Fruit fly (Drosophila melanogaster) whole organism, embryonic: ENCODE measurements around the gene CG31099.

Source experiments
- Atf3 ChIP-seq: fragments of 200-800 bp; sonication (Bioruptor generic); optimal IDR thresholded peaks from 3 replicates; lab custom pipeline; 2016; ENCODE audit warnings: missing biosample characterization, missing genetic modification characterization
- Atf6 ChIP-seq: fragments of 200-800 bp; sonication (Bioruptor generic); IDR thresholded peaks from 2 replicates; pipeline ENCODE4 v1.3.6; 2022; ENCODE audit warnings: missing biosample characterization, missing genetic modification characterization
- Blimp-1 ChIP-seq: fragments of 200-800 bp; sonication (Bioruptor generic); optimal IDR thresholded peaks from 3 replicates; lab custom pipeline; 2018; ENCODE audit warnings: missing biosample characterization, missing genetic modification characterization, mild to moderate bottlenecking, moderate library complexity, missing genetic modification reagents
- CG12236 ChIP-seq: fragments of 200-800 bp; sonication (Bioruptor generic); optimal IDR thresholded peaks from 2 replicates; lab custom pipeline; 2016; ENCODE audit warnings: missing biosample characterization, missing genetic modification characterization
- CG12769 ChIP-seq: fragments of 200-800 bp; sonication (Bioruptor generic); optimal IDR thresholded peaks from 2 replicates; lab custom pipeline; 2019; ENCODE audit warnings: missing biosample characterization, mild to moderate bottlenecking, missing genetic modification characterization, moderate library complexity
- CG14014 ChIP-seq: fragments of 200-800 bp; sonication (Bioruptor generic); IDR thresholded peaks from 2 replicates; pipeline ENCODE4 v1.3.6; 2022; ENCODE audit warnings: missing biosample characterization, missing genetic modification characterization
- CG14860 ChIP-seq: fragments of 200-800 bp; sonication (Bioruptor generic); IDR thresholded peaks from 3 replicates; pipeline ENCODE4 v1.3.6; 2022; ENCODE audit warnings: missing biosample characterization, missing genetic modification characterization; ENCODE audit not compliant: partially characterized antibody
- CG16779 ChIP-seq: fragments of 200-800 bp; sonication (Bioruptor generic); IDR thresholded peaks from 2 replicates; pipeline ENCODE4 v1.3.6; 2022; ENCODE audit warnings: missing biosample characterization, missing genetic modification characterization
- CG18262 ChIP-seq: fragments of 200-800 bp; optimal IDR thresholded peaks from 3 replicates; lab custom pipeline; 2019; ENCODE audit warnings: missing biosample characterization, mild to moderate bottlenecking, missing genetic modification characterization, moderate library complexity
- CG1832 ChIP-seq: fragments of 200-800 bp; sonication (Bioruptor generic); optimal IDR thresholded peaks from 2 replicates; lab custom pipeline; 2017; ENCODE audit warnings: missing biosample characterization, mild to moderate bottlenecking, missing genetic modification characterization, inconsistent platforms
- CG18476 ChIP-seq: fragments of 200-800 bp; sonication (Bioruptor generic); optimal IDR thresholded peaks from 2 replicates; lab custom pipeline; 2016; ENCODE audit warnings: missing biosample characterization, mild to moderate bottlenecking, missing genetic modification characterization
- CG3281 ChIP-seq: fragments of 200-800 bp; sonication (Bioruptor generic); optimal IDR thresholded peaks from 3 replicates; lab custom pipeline; 2017; ENCODE audit warnings: missing biosample characterization, mild to moderate bottlenecking, missing genetic modification characterization
- CG34376 ChIP-seq: fragments of 200-800 bp; sonication (Bioruptor generic); optimal IDR thresholded peaks from 2 replicates; lab custom pipeline; 2018; ENCODE audit warnings: missing biosample characterization, mild to moderate bottlenecking, missing genetic modification characterization
- CG4404 ChIP-seq: fragments of 200-800 bp; sonication (Bioruptor generic); IDR thresholded peaks from 2 replicates; pipeline ENCODE4 v1.3.6; 2022; ENCODE audit warnings: missing biosample characterization, missing genetic modification characterization
- CG4854 ChIP-seq: fragments of 200-800 bp; sonication (Bioruptor generic); optimal IDR thresholded peaks from 2 replicates; lab custom pipeline; 2016; ENCODE audit warnings: missing biosample characterization, missing genetic modification characterization, inconsistent platforms
- CG6854 ChIP-seq: fragments of 200-800 bp; sonication (Bioruptor generic); optimal IDR thresholded peaks from 3 replicates; lab custom pipeline; 2017; ENCODE audit warnings: missing biosample characterization, mild to moderate bottlenecking, missing genetic modification characterization
- CG7839 ChIP-seq: fragments of 200-800 bp; sonication (Bioruptor generic); optimal IDR thresholded peaks from 3 replicates; lab custom pipeline; 2018; ENCODE audit warnings: missing biosample characterization, mild to moderate bottlenecking, missing genetic modification characterization, moderate library complexity
- CG7963 ChIP-seq: fragments of 200-800 bp; sonication (Bioruptor generic); IDR thresholded peaks from 3 replicates; pipeline ENCODE4 v1.3.6; 2022; ENCODE audit warnings: missing biosample characterization, missing genetic modification characterization; ENCODE audit not compliant: partially characterized antibody
- Doc3 ChIP-seq: fragments of 200-800 bp; sonication (Bioruptor generic); IDR thresholded peaks from 3 replicates; pipeline ENCODE4 v1.3.6; 2022; ENCODE audit warnings: missing biosample characterization, missing genetic modification characterization; ENCODE audit not compliant: partially characterized antibody
- E2f1 ChIP-seq: fragments of 200-800 bp; sonication (Bioruptor generic); IDR thresholded peaks from 2 replicates; pipeline ENCODE4 v1.3.6; 2022; ENCODE audit warnings: missing biosample characterization, missing genetic modification characterization
- Elba2 ChIP-seq: fragments of 200-800 bp; sonication (Bioruptor generic); optimal IDR thresholded peaks from 3 replicates; lab custom pipeline; 2016; ENCODE audit warnings: missing biosample characterization, missing genetic modification characterization
- Gug ChIP-seq: fragments of 200-800 bp; sonication (Bioruptor generic); IDR thresholded peaks from 4 replicates; pipeline ENCODE4 v1.3.6; 2022; ENCODE audit warnings: missing biosample characterization, missing genetic modification characterization
- HLH4C ChIP-seq: fragments of 200-800 bp; sonication (Bioruptor generic); IDR thresholded peaks from 3 replicates; pipeline ENCODE4 v1.3.6; 2022; ENCODE audit warnings: missing biosample characterization, missing genetic modification characterization; ENCODE audit not compliant: partially characterized antibody
- NFAT ChIP-seq: fragments of 200-800 bp; sonication (Bioruptor generic); IDR thresholded peaks from 2 replicates; pipeline ENCODE4 v1.3.6; 2022; ENCODE audit warnings: missing biosample characterization, missing genetic modification characterization
- Nf-YC ChIP-seq: fragments of 200-800 bp; optimal IDR thresholded peaks from 3 replicates; lab custom pipeline; 2019; ENCODE audit warnings: missing biosample characterization, mild to moderate bottlenecking, missing genetic modification characterization, moderate library complexity
- Pdp1 ChIP-seq, 2 experiments: fragments of 200-800 bp; sonication (Bioruptor generic); optimal IDR thresholded peaks; 3 replicates each; lab custom pipeline; 2016; ENCODE audit warnings: missing biosample characterization in 2 of 2, missing genetic modification characterization in 2 of 2, mild to moderate bottlenecking in 1 of 2, moderate library complexity in 1 of 2
- Ravus ChIP-seq: fragments of 200-800 bp; sonication (Bioruptor generic); IDR thresholded peaks from 2 replicates; pipeline ENCODE4 v1.3.6; 2022; ENCODE audit warnings: missing biosample characterization, missing genetic modification characterization
- Spps ChIP-seq: fragments of 200-800 bp; sonication (Bioruptor generic); optimal IDR thresholded peaks from 2 replicates; lab custom pipeline; 2018; ENCODE audit warnings: missing biosample characterization, mild to moderate bottlenecking, missing genetic modification characterization
- Sry-β ChIP-seq: fragments of 200-800 bp; sonication (Bioruptor generic); optimal IDR thresholded peaks from 2 replicates; lab custom pipeline; 2018; ENCODE audit warnings: missing biosample characterization, mild to moderate bottlenecking, missing genetic modification characterization, moderate library complexity
- Sry-δ ChIP-seq: fragments of 200-800 bp; sonication (Bioruptor generic); optimal IDR thresholded peaks from 2 replicates; lab custom pipeline; 2016; ENCODE audit warnings: missing biosample characterization, missing genetic modification characterization
- Taf1 ChIP-seq: fragments of 200-800 bp; sonication (Bioruptor generic); IDR thresholded peaks from 2 replicates; pipeline ENCODE4 v1.3.6; 2022; ENCODE audit warnings: missing biosample characterization, missing genetic modification characterization
- Tbp ChIP-seq: fragments of >200 bp; optimal IDR thresholded peaks from 2 replicates; lab custom pipeline; 2018; ENCODE audit warnings: missing biosample characterization, missing genetic modification characterization
- abd-A ChIP-seq: fragments of 200-800 bp; sonication (Bioruptor generic); optimal IDR thresholded peaks from 3 replicates; lab custom pipeline; 2019; ENCODE audit warnings: missing biosample characterization, mild to moderate bottlenecking, missing genetic modification characterization, moderate library complexity
- al ChIP-seq: fragments of 200-800 bp; sonication (Bioruptor generic); IDR thresholded peaks from 2 replicates; pipeline ENCODE4 v1.3.6; 2022; ENCODE audit warnings: missing biosample characterization, missing genetic modification characterization
- ato ChIP-seq: fragments of 200-800 bp; sonication (Bioruptor generic); IDR thresholded peaks from 2 replicates; pipeline ENCODE4 v1.3.6; 2022; ENCODE audit warnings: missing biosample characterization, missing genetic modification characterization; ENCODE audit not compliant: partially characterized antibody
- bigmax ChIP-seq: fragments of 200-800 bp; sonication (Bioruptor generic); optimal IDR thresholded peaks from 2 replicates; lab custom pipeline; 2018; ENCODE audit warnings: missing biosample characterization, mild to moderate bottlenecking, missing genetic modification characterization
- dysf ChIP-seq: fragments of 200-800 bp; sonication (Bioruptor generic); IDR thresholded peaks from 3 replicates; pipeline ENCODE4 v1.3.6; 2022; ENCODE audit warnings: missing biosample characterization, missing genetic modification characterization
- emc ChIP-seq: fragments of 200-800 bp; sonication (Bioruptor generic); optimal IDR thresholded peaks from 2 replicates; lab custom pipeline; 2016; ENCODE audit warnings: missing biosample characterization, missing genetic modification characterization
- hbn ChIP-seq: fragments of 200-800 bp; sonication (Bioruptor generic); IDR thresholded peaks from 2 replicates; pipeline ENCODE4 v1.3.6; 2022; ENCODE audit warnings: missing biosample characterization, missing genetic modification characterization; ENCODE audit not compliant: partially characterized antibody
- kay ChIP-seq: fragments of 200-800 bp; sonication (Bioruptor generic); optimal IDR thresholded peaks from 2 replicates; lab custom pipeline; 2016; ENCODE audit warnings: missing biosample characterization, missing genetic modification characterization
- nerfin-2 ChIP-seq: fragments of 200-800 bp; sonication (Bioruptor generic); IDR thresholded peaks from 2 replicates; pipeline ENCODE4 v1.3.6; 2022; ENCODE audit warnings: missing biosample characterization, missing genetic modification characterization; ENCODE audit not compliant: partially characterized antibody
- pnt ChIP-seq: fragments of 200-800 bp; sonication (Bioruptor generic); optimal IDR thresholded peaks from 3 replicates; lab custom pipeline; 2016; ENCODE audit warnings: missing biosample characterization, missing genetic modification characterization
- run ChIP-seq: fragments of 200-800 bp; sonication (Bioruptor generic); optimal IDR thresholded peaks from 3 replicates; lab custom pipeline; 2018; ENCODE audit warnings: missing biosample characterization, mild to moderate bottlenecking, missing genetic modification characterization
- scrt ChIP-seq: fragments of 200-800 bp; sonication (Bioruptor generic); optimal IDR thresholded peaks from 2 replicates; lab custom pipeline; 2018; ENCODE audit warnings: missing biosample characterization, mild to moderate bottlenecking, missing genetic modification characterization, moderate library complexity
- sens-2 ChIP-seq: fragments of 200-800 bp; sonication (Bioruptor generic); IDR thresholded peaks from 2 replicates; pipeline ENCODE4 v1.3.6; 2022; ENCODE audit warnings: missing biosample characterization, missing genetic modification characterization
- slbo ChIP-seq: fragments of 200-800 bp; sonication (Bioruptor generic); IDR thresholded peaks from 2 replicates; pipeline ENCODE4 v1.3.6; 2022; ENCODE audit warnings: missing biosample characterization, missing genetic modification characterization
- sqz ChIP-seq: fragments of 200-800 bp; sonication (Bioruptor generic); optimal IDR thresholded peaks from 3 replicates; lab custom pipeline; 2018; ENCODE audit warnings: missing biosample characterization, mild to moderate bottlenecking, missing genetic modification characterization
- tio ChIP-seq: fragments of 200-800 bp; sonication (Bioruptor generic); optimal IDR thresholded peaks from 2 replicates; lab custom pipeline; 2017; ENCODE audit warnings: missing biosample characterization, missing genetic modification characterization, inconsistent platforms
- vfl ChIP-seq: fragments of 200-800 bp; sonication (Bioruptor generic); optimal IDR thresholded peaks from 2 replicates; lab custom pipeline; 2016; ENCODE audit warnings: missing biosample characterization, missing genetic modification characterization
- z ChIP-seq: fragments of 200-800 bp; sonication (Bioruptor generic); IDR thresholded peaks from 3 replicates; pipeline ENCODE4 v1.3.6; 2022; ENCODE audit warnings: missing biosample characterization, missing genetic modification characterization

Gene CG31099

DNA sequence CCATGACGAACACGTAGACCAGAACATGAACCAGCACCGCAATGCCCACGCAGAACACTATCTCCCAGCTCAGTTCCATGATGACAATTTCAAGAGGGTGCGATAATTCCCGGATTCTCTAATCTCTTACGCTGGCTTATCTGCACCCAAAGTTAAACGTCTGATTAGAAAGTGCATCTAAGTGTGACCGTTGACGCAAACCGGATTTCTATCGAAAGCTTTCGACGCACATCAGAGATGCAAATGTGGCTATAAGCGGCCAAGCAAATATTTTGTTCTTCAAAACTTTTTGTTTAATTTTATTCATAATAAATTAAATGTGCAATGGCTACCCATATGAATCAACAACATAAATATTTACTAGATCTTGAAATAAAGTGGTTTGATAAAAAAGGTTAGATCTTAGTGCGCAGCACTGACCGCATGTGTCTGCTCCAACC lies 48.4 kb downstream of the CG31099 start, which contains the start of the genes Kdsr and CG11858 (continued):
- peak; percentile 35 for TF ChIP-seq kay (GFP tag; lab: Kevin White, UChicago)
- TF ChIP-seq run (tag; lab: Kevin White, UChicago), result peak; percentile 2
- TF ChIP-seq ato (GFP tag; lab: Robert Waterston, UW), result no peak
- TF ChIP-seq Doc3 (GFP tag; lab: Robert Waterston, UW), result no peak
- no peak for TF ChIP-seq CG12236 (GFP tag; lab: Kevin White, UChicago)
- TF ChIP-seq Sry-β, result peak; percentile 99
- TF ChIP-seq E2f1, result peak; percentile 40; the same call in 1 of the 2 replicates
- peak; percentile 71 for TF ChIP-seq CG18476 (GFP tag; lab: Kevin White, UChicago)
- no peak for TF ChIP-seq CG16779
- no peak for TF ChIP-seq emc (GFP tag; lab: Kevin White, UChicago)
- TF ChIP-seq nerfin-2, result no peak
- peak; percentile 49 for TF ChIP-seq CG3281 (GFP tag; lab: Kevin White, UChicago)
- TF ChIP-seq Tbp, result no peak
- TF ChIP-seq CG18262, result peak; percentile 62
- TF ChIP-seq slbo (GFP tag; lab: Robert Waterston, UW), result peak; percentile 81
- TF ChIP-seq CG14860, result no peak
- no peak for TF ChIP-seq tio (GFP tag; lab: Kevin White, UChicago)
- TF ChIP-seq Spps (tag; lab: Kevin White, UChicago), result peak; percentile 51
- TF ChIP-seq Sry-δ (GFP tag; lab: Kevin White, UChicago), result peak; percentile 58
- TF ChIP-seq dysf (GFP tag; lab: Robert Waterston, UW), result peak; percentile 70
- peak; percentile 35; the same call in 1 of the 2 replicates for TF ChIP-seq hbn
- TF ChIP-seq CG7963 (GFP tag; lab: Robert Waterston, UW), result no peak
- peak; percentile 33 for TF ChIP-seq scrt (GFP tag; lab: Kevin White, UChicago)
- TF ChIP-seq CG4404 (GFP tag; lab: Robert Waterston, UW), result peak; percentile 47; the same call in 1 of the 2 replicates
- peak; percentile 55 for TF ChIP-seq CG4854 (GFP tag; lab: Kevin White, UChicago)
- no peak for TF ChIP-seq HLH4C (GFP tag; lab: Robert Waterston, UW)
- TF ChIP-seq Ravus (GFP tag; lab: Robert Waterston, UW), result peak; percentile 11; the same call in 1 of the 2 replicates
- TF ChIP-seq CG12769, result peak; percentile 68
- peak; percentile 63 to 70 for TF ChIP-seq Pdp1 (GFP tag; optimal IDR thresholded peaks at IDR 0.05; lab: Kevin White, UChicago)
- TF ChIP-seq vfl (GFP tag; lab: Kevin White, UChicago), result peak; percentile 3
- TF ChIP-seq pnt (GFP tag; lab: Kevin White, UChicago), result peak; percentile 21
- peak; percentile 39; the same call in 1 of the 2 replicates for TF ChIP-seq NFAT (GFP tag; lab: Robert Waterston, UW)
- peak; percentile 77 for TF ChIP-seq CG14014 (GFP tag; lab: Robert Waterston, UW)
- TF ChIP-seq sens-2, result no peak
- no peak for TF ChIP-seq bigmax
- TF ChIP-seq abd-A (tag; lab: Kevin White, UChicago), result no peak
- peak; percentile 53 for TF ChIP-seq Atf3 (GFP tag; lab: Kevin White, UChicago)
- 0 out of 3 replicates have a peak, but pooled peaks have one; percentile 29 for TF ChIP-seq z (GFP tag; lab: Robert Waterston, UW)
- no peak for TF ChIP-seq CG1832 (GFP tag; lab: Kevin White, UChicago)
- peak; percentile 61 for TF ChIP-seq al (GFP tag; lab: Robert Waterston, UW)
- TF ChIP-seq Elba2 (GFP tag; lab: Kevin White, UChicago), result no peak
- no peak for TF ChIP-seq CG6854
- no peak for TF ChIP-seq sqz (GFP tag; lab: Kevin White, UChicago)
- peak; percentile 60 for TF ChIP-seq Nf-YC
- TF ChIP-seq CG7839 (tag; lab: Kevin White, UChicago), result peak; percentile 64
- TF ChIP-seq Gug (GFP tag; lab: Robert Waterston, UW), result no peak
- TF ChIP-seq Atf6, result peak; percentile 69
- TF ChIP-seq CG34376, result peak; percentile 77
- no peak for TF ChIP-seq Blimp-1
- TF ChIP-seq Taf1 (GFP tag; lab: Robert Waterston, UW), result peak; percentile 52
